Fruit fly (Drosophila melanogaster) whole organism: ENCODE results near the gene Josd.

Experiments used
- pan ChIP-seq: fragments of >200 bp; optimal IDR thresholded peaks from 2 replicates; lab custom pipeline; 2017
- psq ChIP-seq: fragments of >200 bp; optimal IDR thresholded peaks from 2 replicates; lab custom pipeline; 2017

- TF ChIP-seq psq (lab: Kevin White, UChicago) (no peak), pan (lab: Kevin White, UChicago) (no peak)
These were observed 35.4 kb upstream of the Josd start, which contains the start of gene dtn for dm6 chrX:6225472-6226049.
